Fruit fly (Drosophila melanogaster) whole organism, embryonic: ENCODE measurements around the gene nolo.

Experiments used
- CG10366 ChIP-seq: fragments of 200-800 bp; sonication (Bioruptor generic); IDR thresholded peaks from 2 replicates; pipeline ENCODE4 v1.3.6; 2022; ENCODE audit warnings: missing biosample characterization, missing genetic modification characterization
- CG3838 ChIP-seq: fragments of 200-800 bp; sonication (Bioruptor generic); optimal IDR thresholded peaks from 3 replicates; lab custom pipeline; 2016; ENCODE audit warnings: missing biosample characterization, missing genetic modification characterization
- CG6654 ChIP-seq: fragments of 200-800 bp; sonication (Bioruptor generic); optimal IDR thresholded peaks from 2 replicates; lab custom pipeline; 2017; ENCODE audit warnings: missing biosample characterization, mild to moderate bottlenecking, missing genetic modification characterization
- CG9215 ChIP-seq: fragments of 200-800 bp; sonication (Bioruptor generic); IDR thresholded peaks from 2 replicates; pipeline ENCODE4 v1.3.6; 2022; ENCODE audit warnings: missing biosample characterization, missing genetic modification characterization
- CG9609 ChIP-seq: fragments of 200-800 bp; sonication (Bioruptor generic); optimal IDR thresholded peaks from 3 replicates; lab custom pipeline; 2016; ENCODE audit warnings: missing biosample characterization, missing genetic modification characterization
- Dip3 ChIP-seq: fragments of 200-800 bp; sonication (Bioruptor generic); optimal IDR thresholded peaks from 3 replicates; lab custom pipeline; 2016; ENCODE audit warnings: missing biosample characterization, missing genetic modification characterization
- Hsf ChIP-seq: fragments of 200-800 bp; sonication (Bioruptor generic); optimal IDR thresholded peaks from 3 replicates; lab custom pipeline; 2016; ENCODE audit warnings: missing biosample characterization, missing genetic modification characterization
- cad ChIP-seq: fragments of >200 bp; optimal IDR thresholded peaks from 2 replicates; lab custom pipeline; 2017; ENCODE audit warnings: missing biosample characterization, missing genetic modification characterization
- fru ChIP-seq: fragments of >200 bp; optimal IDR thresholded peaks from 2 replicates; lab custom pipeline; 2017
- hbn ChIP-seq: fragments of 200-800 bp; sonication (Bioruptor generic); IDR thresholded peaks from 2 replicates; pipeline ENCODE4 v1.3.6; 2022; ENCODE audit warnings: missing biosample characterization, missing genetic modification characterization; ENCODE audit not compliant: partially characterized antibody
- seq ChIP-seq: fragments of 200-800 bp; sonication (Bioruptor generic); IDR thresholded peaks from 2 replicates; pipeline ENCODE4 v1.3.6; 2022; ENCODE audit warnings: missing biosample characterization, missing genetic modification characterization
- zf30C ChIP-seq: fragments of 200-800 bp; sonication (Bioruptor generic); optimal IDR thresholded peaks from 3 replicates; lab custom pipeline; 2018; ENCODE audit warnings: missing biosample characterization, mild to moderate bottlenecking, missing genetic modification characterization

dm6 chr2L:21748949-21749348 lies 65.0 kb downstream of the nolo start:
- TF ChIP-seq CG10366 (GFP tag; lab: Robert Waterston, UW) (no peak), seq (no peak), cad (GFP tag; lab: Kevin White, UChicago) (no peak), hbn (GFP tag; lab: Robert Waterston, UW) (no peak), Hsf (GFP tag; lab: Kevin White, UChicago) (no peak), CG3838 (GFP tag; lab: Kevin White, UChicago) (no peak), fru (no peak), CG9609 (GFP tag; lab: Kevin White, UChicago) (no peak), CG6654 (no peak), Dip3 (GFP tag; lab: Kevin White, UChicago) (no peak), zf30C (GFP tag; lab: Kevin White, UChicago) (no peak), CG9215 (GFP tag; lab: Robert Waterston, UW) (no peak)
